4 fruit fly cellular contexts compared by ENCODE assay signal in the genomic region with DNA sequence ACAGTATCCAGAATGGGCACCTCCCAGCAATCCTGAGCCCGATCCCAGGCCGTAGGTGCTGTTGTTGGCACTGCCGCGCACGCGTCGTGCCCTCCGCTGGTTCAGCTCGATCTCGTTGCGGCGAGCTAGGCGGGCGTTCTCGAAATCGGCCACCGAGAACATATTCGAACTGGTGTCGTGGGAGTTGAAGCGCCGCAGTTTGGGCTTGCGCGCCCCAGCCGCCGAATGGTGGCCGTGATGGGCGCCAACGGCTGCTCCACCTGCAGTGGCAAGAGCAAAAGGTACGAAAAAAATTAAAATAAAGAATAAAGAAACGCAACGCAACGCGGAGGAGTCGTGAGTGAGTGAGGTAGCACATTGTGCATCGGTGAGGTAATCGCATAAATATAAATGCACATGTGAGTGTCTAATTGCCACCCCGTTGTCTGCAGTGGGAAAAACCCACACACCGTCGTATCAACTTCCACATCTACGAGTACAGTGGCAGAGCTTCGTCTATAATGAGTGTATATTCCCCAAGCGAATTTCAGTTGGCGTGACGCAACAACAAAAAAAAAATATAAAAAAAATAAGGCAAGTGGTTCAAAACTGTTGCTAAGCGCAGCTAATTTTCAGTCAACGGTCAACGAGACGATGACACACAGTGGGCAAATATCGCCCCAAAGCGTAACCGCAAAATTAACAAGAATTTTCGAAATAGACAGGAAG.
TF ChIP-seq lines count a peak whose summit lies in the region.

No protein-coding gene starts in this region.

- no peak for TF ChIP-seq CTCF in whole organism, embryonic (GFP tag; optimal IDR thresholded peaks at IDR 0.05; lab: Kevin White, UChicago)

TF ChIP-seq in whole organism, adult, 20 proteins besides CTCF, POLR2A, EP300 and RAD21:
- TF ChIP-seq CG33017 (tag; optimal IDR thresholded peaks at IDR 0.05; lab: Kevin White, UChicago) (no peak), CG5204 (GFP tag; optimal IDR thresholded peaks at IDR 0.05; lab: Kevin White, UChicago) (no peak), CG11617 (GFP tag; optimal IDR thresholded peaks at IDR 0.05; lab: Kevin White, UChicago) (no peak), bab1 (GFP tag; optimal IDR thresholded peaks at IDR 0.05; lab: Kevin White, UChicago) (peak; percentile 3), CG7101 (tag; optimal IDR thresholded peaks at IDR 0.05; lab: Kevin White, UChicago) (no peak), cic (GFP tag; optimal IDR thresholded peaks at IDR 0.05; lab: Kevin White, UChicago) (no peak), Clk (GFP tag; optimal IDR thresholded peaks at IDR 0.05; lab: Kevin White, UChicago) (no peak), ovo (GFP tag; optimal IDR thresholded peaks at IDR 0.05; lab: Kevin White, UChicago) (no peak), tj (GFP tag; optimal IDR thresholded peaks at IDR 0.05; lab: Kevin White, UChicago) (peak; percentile 82), kay (GFP tag; lab: Kevin White, UChicago; ENCODE audit: borderline replicate concordance) (no peak), CG12768 (GFP tag; optimal IDR thresholded peaks at IDR 0.05; lab: Kevin White, UChicago) (no peak), CG1620 (GFP tag; optimal IDR thresholded peaks at IDR 0.05; lab: Kevin White, UChicago) (no peak), CG14711 (tag; optimal IDR thresholded peaks at IDR 0.05; lab: Kevin White, UChicago) (no peak), Mnt (GFP tag; optimal IDR thresholded peaks at IDR 0.05; lab: Kevin White, UChicago) (no peak), cnc (optimal IDR thresholded peaks at IDR 0.05; lab: Kevin White, UChicago) (no peak), CG7045 (GFP tag; optimal IDR thresholded peaks at IDR 0.05; lab: Kevin White, UChicago) (no peak), pad (GFP tag; optimal IDR thresholded peaks at IDR 0.05; lab: Kevin White, UChicago) (no peak)
TF ChIP-seq in whole organism, adult: peak in this region for 2.

TF ChIP-seq in whole organism, embryonic, 481 proteins besides CTCF, POLR2A, EP300 and RAD21 (continues in another document):
- no peak for TF ChIP-seq CG7928 (GFP tag; optimal IDR thresholded peaks at IDR 0.05; lab: Kevin White, UChicago)
- TF ChIP-seq Pdp1 (GFP tag; optimal IDR thresholded peaks at IDR 0.05; lab: Kevin White, UChicago): peak in 1 of 2 experiments; percentile 15
- TF ChIP-seq cato (GFP tag; optimal IDR thresholded peaks at IDR 0.05; lab: Kevin White, UChicago; ENCODE audit: borderline replicate concordance): no peak
- no peak for TF ChIP-seq tna (GFP tag; IDR thresholded peaks at IDR 0.05; lab: Robert Waterston, UW; ENCODE audit: partially characterized antibody)
- no peak for TF ChIP-seq Drgx (GFP tag; IDR thresholded peaks at IDR 0.05; lab: Robert Waterston, UW)
- no peak for TF ChIP-seq slp2 (GFP tag; optimal IDR thresholded peaks at IDR 0.05; lab: Kevin White, UChicago)
- TF ChIP-seq sisA (GFP tag; IDR thresholded peaks at IDR 0.05; lab: Robert Waterston, UW): no peak
- TF ChIP-seq Lpt (GFP tag; optimal IDR thresholded peaks at IDR 0.05; lab: Kevin White, UChicago): no peak
- TF ChIP-seq CG16815 (GFP tag; optimal IDR thresholded peaks at IDR 0.05; lab: Kevin White, UChicago): no peak
- TF ChIP-seq CG16779 (GFP tag; IDR thresholded peaks at IDR 0.05; lab: Robert Waterston, UW): no peak
- no peak for TF ChIP-seq Nf-YA (GFP tag; IDR thresholded peaks at IDR 0.05; lab: Robert Waterston, UW)
- no peak for TF ChIP-seq Doc2 (GFP tag; IDR thresholded peaks at IDR 0.05; lab: Robert Waterston, UW)
- TF ChIP-seq wek (GFP tag; optimal IDR thresholded peaks at IDR 0.05; lab: Kevin White, UChicago): no peak
- TF ChIP-seq dmrt99B (tag; optimal IDR thresholded peaks at IDR 0.05; lab: Kevin White, UChicago): no peak
- no peak for TF ChIP-seq CG10366 (GFP tag; IDR thresholded peaks at IDR 0.05; lab: Robert Waterston, UW)
- no peak for TF ChIP-seq tx (GFP tag; optimal IDR thresholded peaks at IDR 0.05; lab: Kevin White, UChicago)
- no peak for TF ChIP-seq otp (GFP tag; IDR thresholded peaks at IDR 0.05; lab: Robert Waterston, UW)
- TF ChIP-seq chinmo (GFP tag; IDR thresholded peaks at IDR 0.05; lab: Robert Waterston, UW; ENCODE audit: partially characterized antibody): 0 out of 4 replicates have a peak, but pooled peaks have one; percentile 13
- TF ChIP-seq CG6272 (GFP tag; IDR thresholded peaks at IDR 0.05; lab: Robert Waterston, UW): no peak
- peak; percentile 66 for TF ChIP-seq Ets65A (GFP tag; lab: Kevin White, UChicago)
- TF ChIP-seq ATbp (GFP tag; optimal IDR thresholded peaks at IDR 0.05; lab: Kevin White, UChicago): no peak
- TF ChIP-seq sens (GFP tag; lab: Kevin White, UChicago): no peak
- no peak for TF ChIP-seq CG9797 (GFP tag; optimal IDR thresholded peaks at IDR 0.05; lab: Kevin White, UChicago)
- TF ChIP-seq ro (GFP tag; IDR thresholded peaks at IDR 0.05; lab: Robert Waterston, UW): no peak

TF ChIP-seq in whole organism, prepupa, 60 proteins besides CTCF, POLR2A, EP300 and RAD21:
- no peak for TF ChIP-seq fd59A (GFP tag; optimal IDR thresholded peaks at IDR 0.05; lab: Kevin White, UChicago)
- TF ChIP-seq vri (GFP tag; optimal IDR thresholded peaks at IDR 0.05; lab: Kevin White, UChicago): peak; percentile 60
- no peak for TF ChIP-seq Hr38 (GFP tag; optimal IDR thresholded peaks at IDR 0.05; lab: Kevin White, UChicago)
- no peak for TF ChIP-seq CG6792 (GFP tag; optimal IDR thresholded peaks at IDR 0.05; lab: Kevin White, UChicago)
- TF ChIP-seq CG3032 (tag; optimal IDR thresholded peaks at IDR 0.05; lab: Kevin White, UChicago): no peak
- TF ChIP-seq CG8119 (GFP tag; IDR thresholded peaks at IDR 0.05; lab: Robert Waterston, UW): 0 out of 3 replicates have a peak, but pooled peaks have one; percentile 13
- TF ChIP-seq Hr39 (GFP tag; optimal IDR thresholded peaks at IDR 0.05; lab: Kevin White, UChicago): no peak
- no peak for TF ChIP-seq achi (GFP tag; optimal IDR thresholded peaks at IDR 0.05; lab: Kevin White, UChicago)
- no peak for TF ChIP-seq lz (GFP tag; optimal IDR thresholded peaks at IDR 0.05; lab: Kevin White, UChicago)
- no peak for TF ChIP-seq Blimp-1 (GFP tag; optimal IDR thresholded peaks at IDR 0.05; lab: Kevin White, UChicago)

TF ChIP-seq in whole organism, wandering third instar larva, 38 proteins besides CTCF, POLR2A, EP300 and RAD21:
- TF ChIP-seq Hnf4 (GFP tag; optimal IDR thresholded peaks at IDR 0.05; lab: Kevin White, UChicago) (no peak), dmrt93B (GFP tag; optimal IDR thresholded peaks at IDR 0.05; lab: Kevin White, UChicago) (no peak), Rel (GFP tag; optimal IDR thresholded peaks at IDR 0.05; lab: Kevin White, UChicago) (no peak), Rel (tag; optimal IDR thresholded peaks at IDR 0.05; lab: Kevin White, UChicago) (peak; percentile 67), Hr78 (GFP tag; optimal IDR thresholded peaks at IDR 0.05; lab: Kevin White, UChicago) (no peak), usp (GFP tag; optimal IDR thresholded peaks at IDR 0.05; lab: Kevin White, UChicago) (no peak), dl (GFP tag; optimal IDR thresholded peaks at IDR 0.05; lab: Kevin White, UChicago; ENCODE audit: insufficient read depth in 1 of 2, partially characterized antibody in 2 of 2) (peak; percentile 73 to 77), sage (GFP tag; optimal IDR thresholded peaks at IDR 0.05; lab: Kevin White, UChicago) (no peak)
